Worm (Caenorhabditis elegans) whole organism, L4/young adult: Measurements from ENCODE around the gene R03H10.6.

Source experiments
- W03F9.2 ChIP-seq: fragments of 150-350 bp; optimal IDR thresholded peaks from 2 replicates; lab custom pipeline; 2014; ENCODE audit warnings: missing biosample characterization, missing genetic modification characterization
- dao-5 ChIP-seq: sonication (generic microtip); optimal IDR thresholded peaks from 2 replicates; lab custom pipeline; 2016; ENCODE audit warnings: missing genotype, missing genetic modification characterization, moderate library complexity, missing compliant biosample characterization
- him-1 ChIP-seq: sonication (generic microtip); optimal IDR thresholded peaks from 2 replicates; lab custom pipeline; 2016; ENCODE audit warnings: missing genotype, missing genetic modification reagents, missing genetic modification characterization, missing compliant biosample characterization

ce11 chrII:4211113-4211512 lies 37.8 kb upstream of the R03H10.6 start, which contains the start of gene F31D5.7:
- TF ChIP-seq him-1 (tag; lab: Kevin White, UChicago) = no peak
- no peak for TF ChIP-seq dao-5
- TF ChIP-seq W03F9.2 (tag; lab: Kevin White, UChicago) = no peak
